Fruit fly (Drosophila melanogaster) whole organism, embryonic: ENCODE results near the gene CG3408.

ENCODE experiments used
- CG10147 ChIP-seq: fragments of 200-800 bp; sonication (Bioruptor generic); optimal IDR thresholded peaks from 2 replicates; lab custom pipeline; 2019; ENCODE audit warnings: missing biosample characterization, mild to moderate bottlenecking, missing genetic modification characterization, moderate library complexity
- CG10321 ChIP-seq: fragments of 200-800 bp; sonication (Bioruptor generic); IDR thresholded peaks from 2 replicates; pipeline ENCODE4 v1.3.6; 2022; ENCODE audit warnings: missing biosample characterization, missing genetic modification characterization
- CG11456 ChIP-seq: fragments of 200-800 bp; sonication (Bioruptor generic); IDR thresholded peaks from 3 replicates; pipeline ENCODE4 v1.3.6; 2022; ENCODE audit warnings: missing biosample characterization, missing genetic modification characterization
- CG12219 ChIP-seq: fragments of 200-800 bp; sonication (Bioruptor generic); optimal IDR thresholded peaks from 3 replicates; lab custom pipeline; 2018; ENCODE audit warnings: missing biosample characterization, mild to moderate bottlenecking, missing genetic modification characterization
- CG12391 ChIP-seq: fragments of 200-800 bp; sonication (Bioruptor generic); optimal IDR thresholded peaks from 3 replicates; lab custom pipeline; 2018; ENCODE audit warnings: missing biosample characterization, mild to moderate bottlenecking, missing genetic modification characterization, moderate library complexity
- CG12769 ChIP-seq: fragments of 200-800 bp; sonication (Bioruptor generic); optimal IDR thresholded peaks from 2 replicates; lab custom pipeline; 2019; ENCODE audit warnings: missing biosample characterization, mild to moderate bottlenecking, missing genetic modification characterization, moderate library complexity
- CG15479 ChIP-seq: fragments of 200-800 bp; sonication (Bioruptor generic); optimal IDR thresholded peaks from 3 replicates; lab custom pipeline; 2019; ENCODE audit warnings: missing biosample characterization, mild to moderate bottlenecking, missing genetic modification characterization, moderate library complexity
- CG17359 ChIP-seq: fragments of 200-800 bp; sonication (Bioruptor generic); optimal IDR thresholded peaks from 3 replicates; lab custom pipeline; 2018; ENCODE audit warnings: missing biosample characterization, mild to moderate bottlenecking, missing genetic modification characterization, moderate library complexity
- CG1792 ChIP-seq: fragments of 200-800 bp; sonication (Bioruptor generic); optimal IDR thresholded peaks from 2 replicates; lab custom pipeline; 2016; ENCODE audit warnings: missing biosample characterization, missing genetic modification characterization
- CG2202 ChIP-seq: fragments of 200-800 bp; sonication (Bioruptor generic); optimal IDR thresholded peaks from 2 replicates; lab custom pipeline; 2018; ENCODE audit warnings: missing biosample characterization, mild to moderate bottlenecking, missing genetic modification characterization
- CG2889 ChIP-seq: fragments of 200-800 bp; sonication (Bioruptor generic); IDR thresholded peaks from 3 replicates; pipeline ENCODE4 v1.3.6; 2022; ENCODE audit warnings: missing biosample characterization, missing genetic modification characterization
- CG34224 ChIP-seq: fragments of 200-800 bp; sonication (Bioruptor generic); IDR thresholded peaks from 3 replicates; pipeline ENCODE4 v1.3.6; 2022; ENCODE audit warnings: missing biosample characterization, missing genetic modification characterization; ENCODE audit not compliant: partially characterized antibody
- CG6654 ChIP-seq: fragments of 200-800 bp; sonication (Bioruptor generic); optimal IDR thresholded peaks from 2 replicates; lab custom pipeline; 2017; ENCODE audit warnings: missing biosample characterization, mild to moderate bottlenecking, missing genetic modification characterization
- CG6791 ChIP-seq: fragments of 200-800 bp; sonication (Bioruptor generic); IDR thresholded peaks from 3 replicates; pipeline ENCODE4 v1.3.6; 2022; ENCODE audit warnings: missing biosample characterization, missing genetic modification characterization; ENCODE audit not compliant: partially characterized antibody
- CG7357 ChIP-seq: fragments of 200-800 bp; sonication (Bioruptor generic); IDR thresholded peaks from 3 replicates; pipeline ENCODE4 v1.3.6; 2022; ENCODE audit warnings: missing biosample characterization, missing genetic modification characterization
- CG7745 ChIP-seq: fragments of 200-800 bp; sonication (Bioruptor generic); optimal IDR thresholded peaks from 2 replicates; lab custom pipeline; 2018; ENCODE audit warnings: missing biosample characterization, mild to moderate bottlenecking, missing genetic modification characterization, moderate library complexity
- CG7839 ChIP-seq: fragments of 200-800 bp; sonication (Bioruptor generic); optimal IDR thresholded peaks from 3 replicates; lab custom pipeline; 2018; ENCODE audit warnings: missing biosample characterization, mild to moderate bottlenecking, missing genetic modification characterization, moderate library complexity
- CG9817 ChIP-seq: fragments of 200-800 bp; sonication (Bioruptor generic); optimal IDR thresholded peaks from 2 replicates; lab custom pipeline; 2018; ENCODE audit warnings: missing biosample characterization, mild to moderate bottlenecking, missing genetic modification characterization, moderate library complexity
- D ChIP-seq, 2 experiments: fragments of 200-800 bp in 1 of 2; fragments of >200 bp in 1 of 2; sonication (Bioruptor generic) in 1 of 2; optimal IDR thresholded peaks; 2 replicates in 1 of 2; 3 replicates in 1 of 2; lab custom pipeline; 2017; ENCODE audit warnings: mild to moderate bottlenecking in 1 of 2, missing biosample characterization in 1 of 2, missing genetic modification characterization in 1 of 2, missing genetic modification reagents in 1 of 2
- Dfd ChIP-seq, 2 experiments: fragments of >200 bp; optimal IDR thresholded peaks; 2 replicates each; lab custom pipeline; 2017; ENCODE audit warnings: missing biosample characterization in 2 of 2, missing genetic modification characterization in 2 of 2
- GATAe ChIP-seq: fragments of 200-800 bp; sonication (Bioruptor generic); conservative IDR thresholded peaks from 2 replicates; pipeline ENCODE4 v1.3.6; 2022; ENCODE audit warnings: missing biosample characterization, missing genetic modification characterization
- Hmx ChIP-seq: fragments of 200-800 bp; sonication (Bioruptor generic); optimal IDR thresholded peaks from 2 replicates; lab custom pipeline; 2016; ENCODE audit warnings: missing biosample characterization, missing genetic modification characterization
- NFAT ChIP-seq: fragments of 200-800 bp; sonication (Bioruptor generic); IDR thresholded peaks from 2 replicates; pipeline ENCODE4 v1.3.6; 2022; ENCODE audit warnings: missing biosample characterization, missing genetic modification characterization
- Oli ChIP-seq: fragments of 200-800 bp; sonication (Bioruptor generic); optimal IDR thresholded peaks from 2 replicates; lab custom pipeline; 2018; ENCODE audit warnings: missing biosample characterization, mild to moderate bottlenecking, missing genetic modification characterization, moderate library complexity
- Opbp ChIP-seq: fragments of 200-800 bp; sonication (Bioruptor generic); IDR thresholded peaks from 3 replicates; pipeline ENCODE4 v1.3.6; 2022; ENCODE audit warnings: missing biosample characterization, missing genetic modification characterization; ENCODE audit not compliant: partially characterized antibody
- Ptx1 ChIP-seq: fragments of 200-800 bp; sonication (Bioruptor generic); IDR thresholded peaks from 2 replicates; pipeline ENCODE4 v1.3.6; 2022; ENCODE audit warnings: missing biosample characterization, missing genetic modification characterization
- Rfx ChIP-seq: fragments of 200-800 bp; sonication (Bioruptor generic); IDR thresholded peaks from 2 replicates; pipeline ENCODE4 v1.3.6; 2022; ENCODE audit warnings: missing biosample characterization, missing genetic modification characterization
- ac ChIP-seq: fragments of 200-800 bp; sonication (Bioruptor generic); optimal IDR thresholded peaks from 3 replicates; lab custom pipeline; 2017; ENCODE audit warnings: missing biosample characterization, mild to moderate bottlenecking, missing genetic modification characterization
- ara ChIP-seq: fragments of 200-800 bp; sonication (Bioruptor generic); IDR thresholded peaks from 2 replicates; pipeline ENCODE4 v1.3.6; 2022; ENCODE audit warnings: missing biosample characterization, missing genetic modification characterization
- bbx ChIP-seq: fragments of 200-800 bp; sonication (Bioruptor generic); IDR thresholded peaks from 2 replicates; pipeline ENCODE4 v1.3.6; 2022; ENCODE audit warnings: missing biosample characterization, missing genetic modification characterization; ENCODE audit not compliant: partially characterized antibody
- chn ChIP-seq: fragments of 200-800 bp; sonication (Bioruptor generic); optimal IDR thresholded peaks from 2 replicates; lab custom pipeline; 2016; ENCODE audit warnings: missing biosample characterization, missing genetic modification characterization
- dmrt11E ChIP-seq: fragments of 200-800 bp; sonication (Bioruptor generic); optimal IDR thresholded peaks from 3 replicates; lab custom pipeline; 2018; ENCODE audit warnings: missing biosample characterization, mild to moderate bottlenecking, missing genetic modification characterization, moderate library complexity
- dpn ChIP-seq, 2 experiments: fragments of 200-800 bp; sonication (Bioruptor generic); optimal IDR thresholded peaks; 3 replicates each; lab custom pipeline; 2016; ENCODE audit warnings: missing biosample characterization in 2 of 2, missing genetic modification characterization in 2 of 2
- ems ChIP-seq: fragments of 200-800 bp; sonication (Bioruptor generic); optimal IDR thresholded peaks from 3 replicates; lab custom pipeline; 2016; ENCODE audit warnings: missing biosample characterization, missing genetic modification characterization
- eyg ChIP-seq: fragments of 200-800 bp; sonication (Bioruptor generic); optimal IDR thresholded peaks from 3 replicates; lab custom pipeline; 2016; ENCODE audit warnings: missing biosample characterization, missing genetic modification characterization
- fd96Cb ChIP-seq: fragments of 200-800 bp; sonication (Bioruptor generic); optimal IDR thresholded peaks from 2 replicates; lab custom pipeline; 2018; ENCODE audit warnings: missing biosample characterization, mild to moderate bottlenecking, missing genetic modification characterization, moderate library complexity
- ftz-f1 ChIP-seq: fragments of 200-800 bp; sonication (Bioruptor generic); optimal IDR thresholded peaks from 2 replicates; lab custom pipeline; 2016; ENCODE audit warnings: missing biosample characterization, missing genetic modification characterization
- gsb-n ChIP-seq: fragments of 200-800 bp; sonication (Bioruptor generic); optimal IDR thresholded peaks from 3 replicates; lab custom pipeline; 2018; ENCODE audit warnings: missing biosample characterization, mild to moderate bottlenecking, missing genetic modification characterization
- kah ChIP-seq: fragments of 200-800 bp; sonication (Bioruptor generic); optimal IDR thresholded peaks from 2 replicates; lab custom pipeline; 2018; ENCODE audit warnings: missing biosample characterization, mild to moderate bottlenecking, missing genetic modification characterization
- knrl ChIP-seq: fragments of 200-800 bp; sonication (Bioruptor generic); IDR thresholded peaks from 3 replicates; pipeline ENCODE4 v1.3.6; 2022; ENCODE audit warnings: missing biosample characterization, missing genetic modification characterization; ENCODE audit not compliant: partially characterized antibody
- mam ChIP-seq: fragments of 200-800 bp; sonication (Bioruptor generic); optimal IDR thresholded peaks from 3 replicates; lab custom pipeline; 2016; ENCODE audit warnings: missing biosample characterization, missing genetic modification characterization
- prd ChIP-seq, 3 experiments: fragments of >200 bp in 2 of 3; fragments of 200-800 bp in 1 of 3; sonication (Bioruptor generic) in 1 of 3; optimal IDR thresholded peaks in 2 of 3; IDR thresholded peaks in 1 of 3; 2 replicates in 2 of 3; 3 replicates in 1 of 3; pipeline versions ENCODE4 v1.3.6 to Lab custom; 2017 to 2022; ENCODE audit warnings: missing biosample characterization in 1 of 3, missing genetic modification characterization in 1 of 3
- seq ChIP-seq: fragments of 200-800 bp; sonication (Bioruptor generic); IDR thresholded peaks from 2 replicates; pipeline ENCODE4 v1.3.6; 2022; ENCODE audit warnings: missing biosample characterization, missing genetic modification characterization
- shn ChIP-seq: fragments of 200-800 bp; sonication (Bioruptor generic); optimal IDR thresholded peaks from 3 replicates; lab custom pipeline; 2016; ENCODE audit warnings: missing biosample characterization, missing genetic modification characterization
- slp2 ChIP-seq: fragments of 200-800 bp; sonication (Bioruptor generic); optimal IDR thresholded peaks from 2 replicates; lab custom pipeline; 2016; ENCODE audit warnings: missing biosample characterization, missing genetic modification characterization
- so ChIP-seq: fragments of 200-800 bp; sonication (Bioruptor generic); IDR thresholded peaks from 3 replicates; pipeline ENCODE4 v1.3.6; 2022; ENCODE audit warnings: missing biosample characterization, missing genetic modification characterization
- zen ChIP-seq: fragments of 200-800 bp; sonication (Bioruptor generic); optimal IDR thresholded peaks from 3 replicates; lab custom pipeline; 2018; ENCODE audit warnings: missing biosample characterization, mild to moderate bottlenecking, missing genetic modification characterization, moderate library complexity

Gene CG3408

DNA sequence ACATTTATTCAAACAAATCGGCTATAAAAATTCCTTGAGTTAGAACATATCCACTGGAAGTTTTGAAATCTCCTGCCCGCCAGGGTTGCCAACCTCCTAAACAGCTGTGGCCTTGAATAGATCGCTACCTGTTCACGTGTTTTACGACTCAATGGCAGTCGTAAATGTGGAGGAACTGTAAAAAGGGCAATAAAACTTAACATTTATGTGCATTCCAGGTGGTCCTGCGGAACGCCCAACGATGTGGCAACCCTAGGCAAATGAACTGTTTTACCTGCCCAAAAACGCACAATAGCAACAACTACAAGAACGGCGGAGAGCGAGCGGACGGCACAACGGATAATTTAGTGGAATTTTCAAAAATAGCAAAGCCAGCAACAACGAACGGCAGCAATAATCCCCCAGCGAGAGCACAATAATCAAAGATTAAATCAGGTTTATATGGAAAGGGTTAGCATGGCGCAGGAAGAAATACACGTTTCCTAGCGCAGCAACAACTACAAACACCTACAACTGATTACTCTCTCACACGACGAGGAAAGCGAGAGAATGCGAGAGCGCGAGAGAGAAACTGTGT lies 47.6 kb downstream of the CG3408 start (continued):
- TF ChIP-seq prd (optimal IDR thresholded peaks at IDR 0.05; lab: Kevin White, UChicago): no peak
- TF ChIP-seq prd (GFP tag; IDR thresholded peaks at IDR 0.05; lab: Robert Waterston, UW): peak; percentile 59
- TF ChIP-seq Oli (tag; lab: Kevin White, UChicago): peak; percentile 35
- peak; percentile 38 for TF ChIP-seq CG7839
- TF ChIP-seq knrl (GFP tag; lab: Robert Waterston, UW): no peak
- 0 out of 2 replicates have a peak, but pooled peaks have one; percentile 55 for TF ChIP-seq bbx
- TF ChIP-seq Rfx (GFP tag; lab: Robert Waterston, UW): peak; percentile 61
- no peak for TF ChIP-seq gsb-n (tag; lab: Kevin White, UChicago)
- TF ChIP-seq CG34224: 0 out of 3 replicates have a peak, but pooled peaks have one; percentile 26
- peak; percentile 89 for TF ChIP-seq zen (tag; lab: Kevin White, UChicago)
- TF ChIP-seq CG2202 (tag; lab: Kevin White, UChicago): no peak
- TF ChIP-seq seq (GFP tag; lab: Robert Waterston, UW): 0 out of 2 replicates have a peak, but pooled peaks have one; percentile 9
- TF ChIP-seq CG12769 (tag; lab: Kevin White, UChicago): peak; percentile 53
- TF ChIP-seq Dfd (GFP tag; optimal IDR thresholded peaks at IDR 0.05; lab: Kevin White, UChicago): no peak
- TF ChIP-seq chn (GFP tag; lab: Kevin White, UChicago): peak; percentile 31
- TF ChIP-seq mam (GFP tag; lab: Kevin White, UChicago): peak; percentile 7
- no peak for TF ChIP-seq Hmx (GFP tag; lab: Kevin White, UChicago)
- TF ChIP-seq CG9817 (tag; lab: Kevin White, UChicago): peak; percentile 3
- no peak for TF ChIP-seq CG11456 (GFP tag; lab: Robert Waterston, UW)
- TF ChIP-seq CG12391 (tag; lab: Kevin White, UChicago): no peak
- TF ChIP-seq CG2889: peak; percentile 45; the same call in 1 of the 3 replicates
- peak; percentile 42 for TF ChIP-seq dmrt11E
- peak; percentile 18 for TF ChIP-seq CG12219
- peak; percentile 42 for TF ChIP-seq fd96Cb
- peak; percentile 63; the same call in 2 of the 3 replicates for TF ChIP-seq so (GFP tag; lab: Robert Waterston, UW)
- TF ChIP-seq CG10147: no peak
- peak; percentile 27 for TF ChIP-seq CG6654 (GFP tag; lab: Kevin White, UChicago)
- TF ChIP-seq ac (GFP tag; lab: Kevin White, UChicago): peak; percentile 29
- TF ChIP-seq NFAT (GFP tag; lab: Robert Waterston, UW): peak; percentile 47
- peak; percentile 12 for TF ChIP-seq slp2 (GFP tag; lab: Kevin White, UChicago)
- peak; percentile 54 for TF ChIP-seq ftz-f1 (GFP tag; lab: Kevin White, UChicago)
- peak; percentile 86 for TF ChIP-seq CG15479 (GFP tag; lab: Kevin White, UChicago)
- no peak for TF ChIP-seq CG7745 (tag; lab: Kevin White, UChicago)
- no peak for TF ChIP-seq CG10321
- peak; percentile 58 for TF ChIP-seq D (optimal IDR thresholded peaks at IDR 0.05; lab: Kevin White, UChicago)
- TF ChIP-seq D (GFP tag; optimal IDR thresholded peaks at IDR 0.05; lab: Kevin White, UChicago): no peak
- TF ChIP-seq kah: peak; percentile 59
- TF ChIP-seq CG7357: peak; percentile 10; the same call in 1 of the 3 replicates
- peak; percentile 55 for TF ChIP-seq Ptx1 (GFP tag; lab: Robert Waterston, UW)
- TF ChIP-seq ara: peak; percentile 66; the same call in 1 of the 2 replicates
- TF ChIP-seq Opbp (GFP tag; lab: Robert Waterston, UW): 0 out of 3 replicates have a peak, but pooled peaks have one; percentile 30
- TF ChIP-seq eyg: no peak
- peak in 1 of 2 experiments; percentile 27 for TF ChIP-seq dpn (GFP tag; optimal IDR thresholded peaks at IDR 0.05; lab: Kevin White, UChicago)
- TF ChIP-seq ems (GFP tag; lab: Kevin White, UChicago): peak; percentile 17
- peak; percentile 52 for TF ChIP-seq shn (GFP tag; lab: Kevin White, UChicago)
- TF ChIP-seq CG6791 (GFP tag; lab: Robert Waterston, UW): peak; percentile 46; the same call in 1 of the 3 replicates
- TF ChIP-seq GATAe (GFP tag; lab: Robert Waterston, UW): no peak
- TF ChIP-seq CG1792 (GFP tag; lab: Kevin White, UChicago): peak; percentile 26
- peak; percentile 65 for TF ChIP-seq CG17359 (tag; lab: Kevin White, UChicago)
